Worm (Caenorhabditis elegans) whole organism, early embryonic: ENCODE results near the gene ztf-9.

Source experiments
- B0310.2 ChIP-seq: sonication (generic microtip); optimal IDR thresholded peaks from 2 replicates; lab custom pipeline; 2016; ENCODE audit warnings: mild to moderate bottlenecking, missing genetic modification characterization, missing compliant biosample characterization
- ama-1 ChIP-seq: fragments of 150-350 bp; optimal IDR thresholded peaks from 2 replicates; lab custom pipeline; 2014
- ceh-13 ChIP-seq: fragments of 200-800 bp; sonication (Bioruptor generic); optimal IDR thresholded peaks from 2 replicates; lab custom pipeline; 2018; ENCODE audit warnings: mild to moderate bottlenecking, missing genetic modification characterization, missing compliant biosample characterization
- ceh-36 ChIP-seq: sonication (generic microtip); optimal IDR thresholded peaks from 2 replicates; lab custom pipeline; 2016; ENCODE audit warnings: missing genetic modification characterization, inconsistent platforms, missing compliant biosample characterization
- ets-7 ChIP-seq: sonication (generic microtip); optimal IDR thresholded peaks from 2 replicates; lab custom pipeline; 2016; ENCODE audit warnings: missing genotype, missing genetic modification characterization, missing compliant biosample characterization
- hmbx-1 ChIP-seq: sonication (generic microtip); optimal IDR thresholded peaks from 2 replicates; lab custom pipeline; 2016; ENCODE audit warnings: mild to moderate bottlenecking, missing genetic modification characterization, missing compliant biosample characterization
- tra-4 ChIP-seq: sonication (generic microtip); optimal IDR thresholded peaks from 2 replicates; lab custom pipeline; 2017; ENCODE audit warnings: missing genetic modification characterization, missing compliant biosample characterization

- no peak for TF ChIP-seq ama-1
- TF ChIP-seq B0310.2 (tag; lab: Kevin White, UChicago) = no peak
- TF ChIP-seq hmbx-1 (tag; lab: Kevin White, UChicago) = no peak
- no peak for TF ChIP-seq ceh-36
- TF ChIP-seq ceh-13 = no peak
- no peak for TF ChIP-seq tra-4 (tag; lab: Kevin White, UChicago)
- no peak for TF ChIP-seq ets-7 (tag; lab: Kevin White, UChicago)
Observed at ce11 chrV:9733920-9734454, 42.0 kb upstream of the ztf-9 start, which contains the start of gene cal-7.
